Fruit fly (Drosophila melanogaster) whole organism, embryonic: Measurements from ENCODE around the gene ZIPIC.

ENCODE experiments used
- Asciz ChIP-seq: fragments of 200-800 bp; sonication (Bioruptor generic); optimal IDR thresholded peaks from 2 replicates; lab custom pipeline; 2017; ENCODE audit warnings: missing biosample characterization, mild to moderate bottlenecking, missing genetic modification characterization, missing genetic modification reagents
- B-H1 ChIP-seq: fragments of 200-800 bp; sonication (Bioruptor generic); IDR thresholded peaks from 3 replicates; pipeline ENCODE4 v1.3.6; 2022; ENCODE audit warnings: missing biosample characterization, missing genetic modification characterization
- Bgb ChIP-seq: fragments of 200-800 bp; sonication (Bioruptor generic); IDR thresholded peaks from 2 replicates; pipeline ENCODE4 v1.3.6; 2022; ENCODE audit warnings: missing biosample characterization, missing genetic modification characterization; ENCODE audit not compliant: partially characterized antibody
- CG10147 ChIP-seq: fragments of 200-800 bp; sonication (Bioruptor generic); optimal IDR thresholded peaks from 2 replicates; lab custom pipeline; 2019; ENCODE audit warnings: missing biosample characterization, mild to moderate bottlenecking, missing genetic modification characterization, moderate library complexity
- CG10431 ChIP-seq: fragments of 200-800 bp; sonication (Bioruptor generic); optimal IDR thresholded peaks from 3 replicates; lab custom pipeline; 2018; ENCODE audit warnings: missing biosample characterization, mild to moderate bottlenecking, missing genetic modification characterization
- CG10462 ChIP-seq: fragments of 200-800 bp; sonication (Bioruptor generic); optimal IDR thresholded peaks from 2 replicates; lab custom pipeline; 2016; ENCODE audit warnings: missing biosample characterization, missing genetic modification characterization
- CG11398 ChIP-seq: fragments of 200-800 bp; sonication (Bioruptor generic); optimal IDR thresholded peaks from 2 replicates; lab custom pipeline; 2016; ENCODE audit warnings: missing biosample characterization, missing genetic modification characterization
- CG12391 ChIP-seq: fragments of 200-800 bp; sonication (Bioruptor generic); optimal IDR thresholded peaks from 3 replicates; lab custom pipeline; 2018; ENCODE audit warnings: missing biosample characterization, mild to moderate bottlenecking, missing genetic modification characterization, moderate library complexity
- CG13123 ChIP-seq: fragments of 200-800 bp; sonication (Bioruptor generic); optimal IDR thresholded peaks from 2 replicates; lab custom pipeline; 2016; ENCODE audit warnings: missing biosample characterization, missing genetic modification characterization
- CG14050 ChIP-seq: fragments of 200-800 bp; sonication (Bioruptor generic); IDR thresholded peaks from 3 replicates; pipeline ENCODE4 v1.3.6; 2022; ENCODE audit warnings: missing biosample characterization, missing genetic modification characterization
- CG16815 ChIP-seq: fragments of 200-800 bp; sonication (Bioruptor generic); optimal IDR thresholded peaks from 3 replicates; lab custom pipeline; 2017; ENCODE audit warnings: missing biosample characterization, mild to moderate bottlenecking, missing genetic modification characterization
- CG17186 ChIP-seq: fragments of 200-800 bp; sonication (Bioruptor generic); optimal IDR thresholded peaks from 3 replicates; lab custom pipeline; 2017; ENCODE audit warnings: missing biosample characterization, missing genetic modification reagents, missing genetic modification characterization
- CG2202 ChIP-seq: fragments of 200-800 bp; sonication (Bioruptor generic); optimal IDR thresholded peaks from 2 replicates; lab custom pipeline; 2018; ENCODE audit warnings: missing biosample characterization, mild to moderate bottlenecking, missing genetic modification characterization
- CG31441 ChIP-seq: fragments of 200-800 bp; sonication (Bioruptor generic); IDR thresholded peaks from 2 replicates; pipeline ENCODE4 v1.3.6; 2022; ENCODE audit warnings: missing biosample characterization, missing genetic modification characterization
- CG3281 ChIP-seq: fragments of 200-800 bp; sonication (Bioruptor generic); optimal IDR thresholded peaks from 3 replicates; lab custom pipeline; 2017; ENCODE audit warnings: missing biosample characterization, mild to moderate bottlenecking, missing genetic modification characterization
- CG43689 ChIP-seq: fragments of 200-800 bp; sonication (Bioruptor generic); IDR thresholded peaks from 2 replicates; pipeline ENCODE4 v1.3.6; 2022; ENCODE audit warnings: missing biosample characterization, missing genetic modification characterization
- CG5953 ChIP-seq: fragments of 200-800 bp; sonication (Bioruptor generic); IDR thresholded peaks from 2 replicates; pipeline ENCODE4 v1.3.6; 2022; ENCODE audit warnings: missing biosample characterization, missing genetic modification characterization
- CG6689 ChIP-seq: fragments of 200-800 bp; sonication (Bioruptor generic); IDR thresholded peaks from 2 replicates; pipeline ENCODE4 v1.3.6; 2022; ENCODE audit warnings: missing biosample characterization, missing genetic modification characterization
- CG7372 ChIP-seq: fragments of 200-800 bp; sonication (Bioruptor generic); IDR thresholded peaks from 2 replicates; pipeline ENCODE4 v1.3.6; 2022; ENCODE audit warnings: missing biosample characterization, missing genetic modification characterization
- CG7786 ChIP-seq: fragments of 200-800 bp; sonication (Bioruptor generic); optimal IDR thresholded peaks from 2 replicates; lab custom pipeline; 2016; ENCODE audit warnings: missing biosample characterization, missing genetic modification characterization
- CG7987 ChIP-seq: fragments of 200-800 bp; sonication (Bioruptor generic); optimal IDR thresholded peaks from 2 replicates; lab custom pipeline; 2018; ENCODE audit warnings: missing biosample characterization, mild to moderate bottlenecking, missing genetic modification characterization, moderate library complexity
- CG9727 ChIP-seq: fragments of 200-800 bp; sonication (Bioruptor generic); optimal IDR thresholded peaks from 3 replicates; lab custom pipeline; 2017; ENCODE audit warnings: missing biosample characterization, mild to moderate bottlenecking, missing genetic modification characterization
- CG9817 ChIP-seq: fragments of 200-800 bp; sonication (Bioruptor generic); optimal IDR thresholded peaks from 2 replicates; lab custom pipeline; 2018; ENCODE audit warnings: missing biosample characterization, mild to moderate bottlenecking, missing genetic modification characterization, moderate library complexity
- Dad ChIP-seq: fragments of 200-800 bp; sonication (Bioruptor generic); optimal IDR thresholded peaks from 3 replicates; lab custom pipeline; 2016; ENCODE audit warnings: missing biosample characterization, missing genetic modification characterization
- Fer1 ChIP-seq: fragments of 200-800 bp; sonication (Bioruptor generic); optimal IDR thresholded peaks from 2 replicates; lab custom pipeline; 2017; ENCODE audit warnings: missing biosample characterization, mild to moderate bottlenecking, missing genetic modification characterization
- HHEX ChIP-seq: fragments of 200-800 bp; sonication (Bioruptor generic); optimal IDR thresholded peaks from 3 replicates; lab custom pipeline; 2017; ENCODE audit warnings: missing biosample characterization, mild to moderate bottlenecking, missing genetic modification characterization, missing genetic modification reagents
- HmgD ChIP-seq: fragments of 200-800 bp; sonication (Bioruptor generic); optimal IDR thresholded peaks from 3 replicates; lab custom pipeline; 2016; ENCODE audit warnings: missing biosample characterization, missing genetic modification characterization
- Nf-YC ChIP-seq: fragments of 200-800 bp; optimal IDR thresholded peaks from 3 replicates; lab custom pipeline; 2019; ENCODE audit warnings: missing biosample characterization, mild to moderate bottlenecking, missing genetic modification characterization, moderate library complexity
- Rfx ChIP-seq: fragments of 200-800 bp; sonication (Bioruptor generic); IDR thresholded peaks from 2 replicates; pipeline ENCODE4 v1.3.6; 2022; ENCODE audit warnings: missing biosample characterization, missing genetic modification characterization
- Rx ChIP-seq: fragments of 200-800 bp; sonication (Bioruptor generic); IDR thresholded peaks from 2 replicates; pipeline ENCODE4 v1.3.6; 2022; ENCODE audit warnings: missing biosample characterization, missing genetic modification characterization
- crp ChIP-seq, 2 experiments: fragments of 200-800 bp; sonication (Bioruptor generic); optimal IDR thresholded peaks; 2 replicates in 1 of 2; 3 replicates in 1 of 2; lab custom pipeline; 2017; ENCODE audit warnings: missing biosample characterization in 2 of 2, missing genetic modification characterization in 2 of 2, mild to moderate bottlenecking in 1 of 2, moderate library complexity in 1 of 2
- da ChIP-seq: fragments of 200-800 bp; sonication (Bioruptor generic); optimal IDR thresholded peaks from 2 replicates; lab custom pipeline; 2016; ENCODE audit warnings: missing biosample characterization, missing genetic modification characterization
- disco-r ChIP-seq: fragments of 200-800 bp; sonication (Bioruptor generic); optimal IDR thresholded peaks from 2 replicates; lab custom pipeline; 2016; ENCODE audit warnings: missing biosample characterization, missing genetic modification characterization
- dm ChIP-seq: fragments of 200-800 bp; sonication (Bioruptor generic); optimal IDR thresholded peaks from 3 replicates; lab custom pipeline; 2016; ENCODE audit warnings: missing biosample characterization, missing genetic modification characterization
- esg ChIP-seq: fragments of 200-800 bp; sonication (Bioruptor generic); conservative IDR thresholded peaks from 2 replicates; pipeline ENCODE4 v1.3.6; 2022; ENCODE audit warnings: missing biosample characterization, missing genetic modification characterization
- ewg ChIP-seq: fragments of 200-800 bp; sonication (Bioruptor generic); optimal IDR thresholded peaks from 3 replicates; lab custom pipeline; 2017; ENCODE audit warnings: mild to moderate bottlenecking, missing biosample characterization, missing genetic modification reagents, missing genetic modification characterization
- fd64A ChIP-seq: fragments of 200-800 bp; sonication (Bioruptor generic); optimal IDR thresholded peaks from 3 replicates; lab custom pipeline; 2018; ENCODE audit warnings: missing biosample characterization, mild to moderate bottlenecking, missing genetic modification characterization
- fu2 ChIP-seq: fragments of 200-800 bp; sonication (Bioruptor generic); optimal IDR thresholded peaks from 2 replicates; lab custom pipeline; 2016; ENCODE audit warnings: missing biosample characterization, missing genetic modification characterization
- gsb ChIP-seq: fragments of 200-800 bp; sonication (Bioruptor generic); IDR thresholded peaks from 2 replicates; pipeline ENCODE4 v1.3.6; 2022; ENCODE audit warnings: missing biosample characterization, missing genetic modification characterization
- ham ChIP-seq: fragments of 200-800 bp; sonication (Bioruptor generic); IDR thresholded peaks from 2 replicates; pipeline ENCODE4 v1.3.6; 2022; ENCODE audit warnings: missing biosample characterization, missing genetic modification characterization
- hbn ChIP-seq: fragments of 200-800 bp; sonication (Bioruptor generic); IDR thresholded peaks from 2 replicates; pipeline ENCODE4 v1.3.6; 2022; ENCODE audit warnings: missing biosample characterization, missing genetic modification characterization; ENCODE audit not compliant: partially characterized antibody
- inv ChIP-seq: fragments of 200-800 bp; sonication (Bioruptor generic); IDR thresholded peaks from 2 replicates; pipeline ENCODE4 v1.3.6; 2022; ENCODE audit warnings: missing biosample characterization, missing genetic modification characterization; ENCODE audit not compliant: partially characterized antibody
- oc ChIP-seq: fragments of 200-800 bp; sonication (Bioruptor generic); optimal IDR thresholded peaks from 2 replicates; lab custom pipeline; 2018; ENCODE audit warnings: missing biosample characterization, mild to moderate bottlenecking, missing genetic modification characterization, moderate library complexity
- org-1 ChIP-seq: fragments of 200-800 bp; sonication (Bioruptor generic); optimal IDR thresholded peaks from 2 replicates; lab custom pipeline; 2017; ENCODE audit warnings: missing biosample characterization, missing genetic modification characterization
- pfk ChIP-seq: fragments of 200-800 bp; sonication (Bioruptor generic); optimal IDR thresholded peaks from 2 replicates; lab custom pipeline; 2018; ENCODE audit warnings: missing biosample characterization, mild to moderate bottlenecking, missing genetic modification characterization, moderate library complexity
- scrt ChIP-seq: fragments of 200-800 bp; sonication (Bioruptor generic); optimal IDR thresholded peaks from 2 replicates; lab custom pipeline; 2018; ENCODE audit warnings: missing biosample characterization, mild to moderate bottlenecking, missing genetic modification characterization, moderate library complexity
- sd ChIP-seq: fragments of 200-800 bp; sonication (Bioruptor generic); optimal IDR thresholded peaks from 3 replicates; lab custom pipeline; 2018; ENCODE audit warnings: missing biosample characterization, mild to moderate bottlenecking, missing genetic modification characterization, moderate library complexity
- ttk ChIP-seq: fragments of 200-800 bp; sonication (Bioruptor generic); IDR thresholded peaks from 2 replicates; pipeline ENCODE4 v2.1.2; 2022; ENCODE audit warnings: missing biosample characterization, missing genetic modification characterization
- yki ChIP-seq: fragments of >200 bp; optimal IDR thresholded peaks from 3 replicates; lab custom pipeline; 2018

The ZIPIC gene

dm6 chr3R:30021559-30022451 lies 14.9 kb downstream of the ZIPIC start, which contains the start of gene Mgat2 (continued):
- TF ChIP-seq CG10147 (GFP tag; lab: Kevin White, UChicago) (peak; percentile 44), esg (GFP tag; lab: Robert Waterston, UW) (no peak), CG6689 (no peak), da (GFP tag; lab: Kevin White, UChicago) (peak; percentile 23), CG2202 (tag; lab: Kevin White, UChicago) (peak; percentile 66), hbn (peak; percentile 89), CG7987 (GFP tag; lab: Kevin White, UChicago) (peak; percentile 75), CG3281 (no peak), fu2 (GFP tag; lab: Kevin White, UChicago) (no peak), CG5953 (GFP tag; lab: Robert Waterston, UW) (no peak), org-1 (GFP tag; lab: Kevin White, UChicago) (no peak), B-H1 (GFP tag; lab: Robert Waterston, UW) (no peak), CG7786 (GFP tag; lab: Kevin White, UChicago) (no peak), gsb (no peak), dm (GFP tag; lab: Kevin White, UChicago) (peak; percentile 8), oc (tag; lab: Kevin White, UChicago) (peak; percentile 57), inv (GFP tag; lab: Robert Waterston, UW) (peak; percentile 74), HmgD (GFP tag; lab: Kevin White, UChicago) (peak; percentile 51), CG10431 (GFP tag; lab: Kevin White, UChicago) (peak; percentile 77), Asciz (GFP tag; lab: Kevin White, UChicago) (no peak), Rx (GFP tag; lab: Robert Waterston, UW) (0 out of 2 replicates have a peak, but pooled peaks have one; percentile 20), crp (GFP tag; optimal IDR thresholded peaks at IDR 0.05; lab: Kevin White, UChicago) (peak; percentile 73 to 96), CG9817 (tag; lab: Kevin White, UChicago) (no peak), HHEX (GFP tag; lab: Kevin White, UChicago) (peak; percentile 18), CG10462 (GFP tag; lab: Kevin White, UChicago) (no peak), yki (lab: Kevin White, UChicago) (no peak), Fer1 (GFP tag; lab: Kevin White, UChicago) (peak; percentile 74), CG13123 (GFP tag; lab: Kevin White, UChicago) (no peak), pfk (GFP tag; lab: Kevin White, UChicago) (peak; percentile 83), CG12391 (tag; lab: Kevin White, UChicago) (peak; percentile 6), scrt (GFP tag; lab: Kevin White, UChicago) (peak; percentile 32), disco-r (no peak), CG16815 (GFP tag; lab: Kevin White, UChicago) (no peak), Rfx (GFP tag; lab: Robert Waterston, UW) (peak; percentile 37; the same call in 1 of the 2 replicates), Bgb (GFP tag; lab: Robert Waterston, UW) (peak; percentile 81), ewg (GFP tag; lab: Kevin White, UChicago) (no peak), ham (no peak), Nf-YC (tag; lab: Kevin White, UChicago) (peak; percentile 55), Dad (GFP tag; lab: Kevin White, UChicago) (no peak), CG14050 (GFP tag; lab: Robert Waterston, UW) (no peak), CG31441 (GFP tag; lab: Robert Waterston, UW) (peak; percentile 48; the same call in 1 of the 2 replicates), fd64A (GFP tag; lab: Kevin White, UChicago) (peak; percentile 67), CG11398 (peak; percentile 31), CG17186 (peak; percentile 24), ttk (no peak), CG7372 (GFP tag; lab: Robert Waterston, UW) (no peak), sd (tag; lab: Kevin White, UChicago) (peak; percentile 82), CG43689 (GFP tag; lab: Robert Waterston, UW) (no peak), CG9727 (GFP tag; lab: Kevin White, UChicago) (peak; percentile 38)
